Worm (Caenorhabditis elegans) whole organism, dauer: ENCODE data around the gene T19C3.3.

Experiments used
- unc-62 ChIP-seq: sonication (generic microtip); optimal IDR thresholded peaks from 2 replicates; lab custom pipeline; 2017; ENCODE audit warnings: missing biosample characterization, missing genetic modification reagents, missing genetic modification characterization

T19C3.3 gene

DNA sequence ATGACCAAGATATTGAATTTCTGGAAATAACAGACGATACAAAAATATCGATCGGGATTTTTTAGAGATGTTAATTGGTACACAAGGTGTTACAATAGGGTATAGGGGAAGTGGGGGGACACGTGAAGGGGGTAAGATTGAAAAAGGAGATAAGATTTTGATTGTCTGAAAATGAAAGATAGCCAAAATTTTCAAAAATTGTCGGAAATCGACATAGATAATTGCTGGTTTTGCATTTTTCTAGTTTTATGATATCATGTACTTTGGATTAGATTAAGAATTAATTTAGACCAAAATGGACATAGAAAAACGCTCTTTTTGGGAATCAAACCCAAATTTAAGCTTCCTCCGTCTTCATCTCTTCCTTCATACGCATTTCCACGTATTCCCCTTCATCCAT is 13.5 kb upstream of the T19C3.3 start, which contains the start of gene T19C3.5:
Gene T19C3.5, minus strand, starts transcription at position 101 of the 400 bp plus-strand sequence.
- TF ChIP-seq unc-62 (GFP tag; lab: Kevin White, UChicago) = no peak

- TF ChIP-seq unc-62 (GFP tag; lab: Kevin White, UChicago) = no peak
Measured at ce11 chrIII:626091-626490, 11.7 kb upstream of the T19C3.3 start.

ce11 chrIII:623754-624153 is 9.4 kb upstream of the T19C3.3 start:
- TF ChIP-seq unc-62 (GFP tag; lab: Kevin White, UChicago) = no peak

ce11 chrIII:620204-620718 is 5.9 kb upstream of the T19C3.3 start, which contains the start of gene T19C3.4:
T19C3.4 (minus strand) TSS chrIII:620254.
- no peak for TF ChIP-seq unc-62 (GFP tag; lab: Kevin White, UChicago)

DNA sequence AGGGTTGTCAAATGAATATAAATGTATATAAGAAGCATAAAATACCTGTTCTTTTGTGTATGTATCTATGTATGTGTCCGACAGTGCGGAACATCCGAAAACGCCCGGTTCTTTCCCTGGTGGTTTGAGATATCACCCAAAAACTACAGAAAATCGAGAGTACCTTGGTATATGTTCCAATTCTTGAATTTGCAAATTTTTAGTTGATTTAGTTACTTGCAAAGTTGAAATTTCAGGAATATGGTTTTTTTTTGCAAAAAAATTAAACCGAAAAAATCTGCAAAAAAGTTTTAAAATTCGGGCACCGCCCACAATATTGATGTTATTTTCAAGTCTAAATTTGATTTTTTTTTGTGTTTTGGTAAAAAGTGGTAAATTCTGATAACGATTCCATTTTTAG is 3.1 kb upstream of the T19C3.3 start, which contains the start of gene T19C3.2:
Gene T19C3.2, minus strand, starts transcription at position 101 of the 400 bp plus-strand sequence.
- no peak for TF ChIP-seq unc-62 (GFP tag; lab: Kevin White, UChicago)

- no peak for TF ChIP-seq unc-62 (GFP tag; lab: Kevin White, UChicago)
Measured at ce11 chrIII:612759-613158, 1.6 kb downstream of the T19C3.3 start.

DNA sequence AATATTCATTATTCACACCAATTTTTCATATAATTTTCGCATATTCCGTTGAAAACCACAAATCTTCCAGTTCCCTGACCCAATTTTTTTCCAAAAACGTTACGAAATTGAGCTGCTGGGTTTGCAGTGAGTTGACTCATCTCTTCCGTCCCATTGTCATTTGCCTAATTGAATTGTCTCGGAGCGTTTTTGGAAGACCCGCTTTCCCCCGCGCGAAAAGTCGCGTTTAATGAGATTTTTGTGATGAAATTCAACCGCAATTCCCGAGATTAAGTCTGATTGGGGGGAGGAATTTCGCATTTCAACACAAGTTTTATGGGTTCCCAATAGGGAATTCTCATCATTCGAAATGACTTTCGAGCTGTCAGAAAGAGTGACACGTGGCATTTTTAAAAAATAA is 2.4 kb downstream of the T19C3.3 start:
- TF ChIP-seq unc-62 (GFP tag; lab: Kevin White, UChicago) = no peak

DNA sequence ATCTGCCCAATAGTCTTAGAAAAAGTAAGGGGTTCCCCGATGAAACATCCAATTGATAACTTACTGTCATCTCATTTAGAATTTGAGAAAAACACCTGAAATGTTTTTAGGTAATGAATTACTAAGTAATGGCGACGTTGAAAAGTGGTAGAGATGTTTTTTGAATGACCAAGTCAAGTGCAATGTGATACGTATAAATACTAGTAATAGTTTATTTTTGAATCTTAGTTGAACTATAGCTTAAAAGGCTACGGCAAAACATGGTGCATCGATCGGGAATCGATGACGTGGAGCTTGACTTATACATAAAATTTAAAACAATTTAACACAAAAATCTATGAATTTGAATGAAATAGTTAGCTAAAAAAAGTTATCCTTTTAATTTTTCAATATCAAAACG is 4.8 kb downstream of the T19C3.3 start, which contains the start of gene best-17:
Gene best-17, minus strand, starts transcription at position 101 of the 400 bp plus-strand sequence.
- no peak for TF ChIP-seq unc-62 (GFP tag; lab: Kevin White, UChicago)

DNA sequence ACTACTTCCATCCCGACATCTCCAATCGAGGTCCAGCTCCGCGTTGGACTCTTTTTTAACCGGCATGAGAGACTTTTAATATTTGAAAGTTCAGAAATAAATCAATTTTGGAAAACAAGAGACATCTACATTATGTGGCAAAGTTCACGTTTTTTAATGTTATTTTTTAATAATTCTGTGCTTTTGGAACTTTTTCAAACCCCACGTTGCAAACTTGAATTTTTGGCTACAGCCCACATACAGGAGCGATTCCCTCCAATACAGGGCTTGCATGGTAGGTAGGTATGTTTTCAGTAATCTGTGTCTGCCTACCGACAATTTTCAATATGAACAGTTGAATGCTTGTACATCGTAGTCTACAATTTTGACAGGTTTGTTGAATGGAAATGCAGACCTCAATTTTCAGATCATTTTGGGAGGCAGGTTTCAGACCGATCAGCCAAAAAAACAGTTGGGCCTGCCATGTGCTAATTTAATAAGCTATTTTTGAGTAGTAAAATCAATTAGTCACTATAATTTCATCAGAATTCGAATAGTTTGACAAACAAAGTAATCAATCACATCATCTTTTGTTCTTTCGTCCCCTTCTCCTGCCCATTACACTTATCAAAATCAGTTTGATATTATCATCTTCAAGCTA is 8.8 kb downstream of the T19C3.3 start, which contains the start of the genes Y55B1AR.4 and ttr-7:
Gene Y55B1AR.4, minus strand, starts transcription at position 101 of the 640 bp plus-strand sequence.
Gene ttr-7, plus strand, starts transcription at position 590 of the 640 bp plus-strand sequence.
- no peak for TF ChIP-seq unc-62 (GFP tag; lab: Kevin White, UChicago)

ce11 chrIII:600316-600932 is 13.9 kb downstream of the T19C3.3 start, which contains the start of gene lec-6:
lec-6 (minus strand) TSS chrIII:600366.
- TF ChIP-seq unc-62 (GFP tag; lab: Kevin White, UChicago) = no peak

ce11 chrIII:599279-599678 is 15.1 kb downstream of the T19C3.3 start:
- no peak for TF ChIP-seq unc-62 (GFP tag; lab: Kevin White, UChicago)

- TF ChIP-seq unc-62 (GFP tag; lab: Kevin White, UChicago) = no peak
Measured at ce11 chrIII:598687-599086, 15.7 kb downstream of the T19C3.3 start, which contains the start of gene Y55B1AR.2. Y55B1AR.2 (minus strand) TSS chrIII:598787.

DNA sequence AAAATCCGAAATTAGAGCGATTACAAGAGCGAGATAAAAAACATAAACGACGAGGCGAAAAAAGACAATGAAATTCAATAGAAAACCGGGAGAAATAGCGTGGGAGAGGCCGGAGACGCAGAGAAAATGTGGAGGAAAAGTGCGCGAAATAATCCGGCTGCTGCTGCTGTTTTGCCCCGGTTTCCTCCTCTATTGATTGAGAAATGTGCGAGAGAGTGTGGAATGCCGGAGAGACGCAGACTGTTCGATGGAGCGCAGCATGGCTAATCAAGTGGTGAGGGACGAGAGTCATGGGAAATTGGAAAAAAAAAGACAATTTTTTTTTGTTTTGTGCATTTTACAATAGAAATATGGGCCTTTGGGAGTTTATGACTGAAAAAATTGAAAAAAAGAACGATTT is 16.2 kb downstream of the T19C3.3 start:
- no peak for TF ChIP-seq unc-62 (GFP tag; lab: Kevin White, UChicago)

DNA sequence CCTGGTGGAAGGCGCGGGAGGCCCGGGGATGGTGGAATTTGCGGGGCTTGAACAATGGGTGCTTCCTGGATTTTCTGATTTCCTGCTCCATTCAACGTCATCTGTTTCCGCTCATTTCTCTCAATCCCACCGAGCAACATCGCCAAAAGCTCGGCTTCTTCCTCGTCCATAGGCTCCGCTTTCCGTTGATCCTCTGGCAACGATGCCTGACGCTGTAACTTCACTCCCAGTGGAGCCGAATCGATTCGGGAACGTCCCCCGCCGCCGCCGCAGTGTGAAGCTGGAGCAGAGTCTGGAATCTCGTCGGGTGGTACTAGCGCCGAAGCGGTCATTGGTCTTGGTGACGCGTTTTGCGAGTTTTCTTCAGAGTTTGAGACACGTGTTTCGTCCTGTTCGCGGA is 18.9 kb downstream of the T19C3.3 start:
- no peak for TF ChIP-seq unc-62 (GFP tag; lab: Kevin White, UChicago)

ce11 chrIII:587009-587408 is 27.3 kb downstream of the T19C3.3 start, which contains the start of gene helq-1:
helq-1 (minus strand) TSS chrIII:587109.
- no peak for TF ChIP-seq unc-62 (GFP tag; lab: Kevin White, UChicago)

DNA sequence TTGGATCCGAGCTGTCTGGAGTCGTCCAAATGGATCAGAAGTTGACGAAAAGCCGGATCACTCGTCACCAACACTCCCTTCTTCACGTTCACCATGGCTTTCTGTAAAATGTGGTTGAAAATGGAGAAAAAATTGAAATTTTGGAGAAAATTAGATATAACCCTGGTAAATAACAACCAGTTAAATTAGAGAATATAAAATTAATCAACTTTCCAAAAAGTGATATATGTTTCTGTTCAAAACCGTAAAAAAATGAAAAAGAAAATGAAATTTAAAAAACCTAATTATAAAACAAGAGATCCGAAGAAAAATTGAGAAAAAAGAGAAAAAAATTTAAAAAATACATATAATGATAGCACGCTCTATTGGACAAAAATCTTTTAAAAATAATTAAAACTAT is 36.9 kb downstream of the T19C3.3 start, which contains the start of gene gtf-2H5:
Gene gtf-2H5, minus strand, starts transcription at position 101 of the 400 bp plus-strand sequence.
- no peak for TF ChIP-seq unc-62 (GFP tag; lab: Kevin White, UChicago)
